Fruit fly (Drosophila melanogaster): ENCODE data around the gene CG15042.

DNA sequence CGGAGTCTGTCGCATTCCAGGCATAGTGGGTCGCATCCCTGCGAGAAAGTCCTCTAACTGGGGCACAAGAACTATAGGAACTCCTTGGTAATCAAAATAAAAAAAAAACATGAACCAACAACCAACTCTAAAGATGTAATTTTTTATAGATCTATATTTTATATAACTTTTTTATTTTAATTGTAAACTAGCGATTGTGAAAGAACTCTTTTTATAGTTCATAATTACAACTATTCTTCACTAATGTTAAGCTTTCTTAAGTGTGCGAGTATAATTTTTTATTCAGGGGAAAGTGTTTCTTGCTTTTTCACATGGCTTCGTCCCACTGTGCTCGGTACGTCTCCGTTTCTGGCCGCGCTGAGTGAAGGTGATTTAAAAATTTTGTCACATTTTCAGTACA lies 12.2 kb upstream of the CG15042 start:
- TF ChIP-seq gce (GFP tag; IDR thresholded peaks at IDR 0.05) (no peak), CG6791 (GFP tag; IDR thresholded peaks at IDR 0.05; ENCODE audit: partially characterized antibody) (no peak), HLH54F (GFP tag; optimal IDR thresholded peaks at IDR 0.05) (no peak), chm (GFP tag; IDR thresholded peaks at IDR 0.05) (no peak), klu (GFP tag; IDR thresholded peaks at IDR 0.05) (no peak), tx (GFP tag; optimal IDR thresholded peaks at IDR 0.05) (no peak), kah (GFP tag; optimal IDR thresholded peaks at IDR 0.05) (no peak), CG15696 (tag; optimal IDR thresholded peaks at IDR 0.05) (no peak), CG11398 (GFP tag; optimal IDR thresholded peaks at IDR 0.05) (no peak), MESR4 (GFP tag; optimal IDR thresholded peaks at IDR 0.05) (no peak), crc (GFP tag; optimal IDR thresholded peaks at IDR 0.05) (no peak)
